Fruit fly (Drosophila melanogaster) whole organism, prepupa: Measurements from ENCODE around the gene CG9270.

Experiments
- Blimp-1 ChIP-seq: fragments of 200-800 bp; sonication (Bioruptor generic); optimal IDR thresholded peaks from 3 replicates; lab custom pipeline; 2017; ENCODE audit warnings: missing biosample characterization, missing genetic modification characterization, mild to moderate bottlenecking, moderate library complexity, missing genetic modification reagents
- CG10631 ChIP-seq: fragments of 200-800 bp; sonication (Bioruptor generic); optimal IDR thresholded peaks from 2 replicates; lab custom pipeline; 2016; ENCODE audit warnings: missing biosample characterization, missing genetic modification characterization
- CG10669 ChIP-seq: fragments of 200-800 bp; sonication (Bioruptor generic); optimal IDR thresholded peaks from 3 replicates; lab custom pipeline; 2018; ENCODE audit warnings: missing biosample characterization, mild to moderate bottlenecking, missing genetic modification characterization, moderate library complexity
- CG11762 ChIP-seq: fragments of 200-800 bp; sonication (Bioruptor generic); optimal IDR thresholded peaks from 3 replicates; lab custom pipeline; 2016; ENCODE audit warnings: missing biosample characterization, missing genetic modification characterization; ENCODE audit not compliant: insufficient read depth
- CG11902 ChIP-seq: fragments of 200-800 bp; sonication (Bioruptor generic); optimal IDR thresholded peaks from 3 replicates; lab custom pipeline; 2016; ENCODE audit warnings: missing biosample characterization, missing genetic modification characterization
- CG15336 ChIP-seq: fragments of 200-800 bp; sonication (Bioruptor generic); IDR thresholded peaks from 2 replicates; pipeline ENCODE4 v1.3.6; 2022; ENCODE audit warnings: missing biosample characterization, missing genetic modification characterization
- CG1621 ChIP-seq: fragments of 200-800 bp; sonication (Bioruptor generic); optimal IDR thresholded peaks from 3 replicates; lab custom pipeline; 2018; ENCODE audit warnings: missing biosample characterization, mild to moderate bottlenecking, missing genetic modification characterization
- CG16779 ChIP-seq: fragments of 200-800 bp; sonication (Bioruptor generic); optimal IDR thresholded peaks from 3 replicates; lab custom pipeline; 2017; ENCODE audit warnings: missing biosample characterization, mild to moderate bottlenecking, missing genetic modification characterization
- CG3032 ChIP-seq: fragments of 200-800 bp; optimal IDR thresholded peaks from 2 replicates; lab custom pipeline; 2019; ENCODE audit warnings: missing biosample characterization, mild to moderate bottlenecking, missing genetic modification characterization, moderate library complexity
- CG31627 ChIP-seq: fragments of 200-800 bp; sonication (Bioruptor generic); optimal IDR thresholded peaks from 3 replicates; lab custom pipeline; 2016; ENCODE audit warnings: missing biosample characterization, missing genetic modification characterization
- CG32006 ChIP-seq: fragments of 200-800 bp; sonication (Bioruptor generic); optimal IDR thresholded peaks from 3 replicates; lab custom pipeline; 2017; ENCODE audit warnings: missing biosample characterization, mild to moderate bottlenecking, missing genetic modification characterization
- CG34406 ChIP-seq: fragments of 200-800 bp; sonication (Bioruptor generic); optimal IDR thresholded peaks from 3 replicates; lab custom pipeline; 2016; ENCODE audit warnings: missing biosample characterization, missing genetic modification characterization
- CG3919 ChIP-seq: fragments of 200-800 bp; sonication (Bioruptor generic); optimal IDR thresholded peaks from 3 replicates; lab custom pipeline; 2016; ENCODE audit warnings: missing biosample characterization, missing genetic modification characterization
- CG6163 ChIP-seq: fragments of 200-800 bp; sonication (Bioruptor generic); IDR thresholded peaks from 3 replicates; pipeline ENCODE4 v1.3.6; 2022; ENCODE audit warnings: missing biosample characterization, missing genetic modification characterization
- CG6808 ChIP-seq: fragments of 200-800 bp; sonication (Bioruptor generic); optimal IDR thresholded peaks from 3 replicates; lab custom pipeline; 2017; ENCODE audit warnings: missing biosample characterization, missing genetic modification characterization, mild to moderate bottlenecking, moderate library complexity, missing genetic modification reagents
- CG7368 ChIP-seq: fragments of 200-800 bp; sonication (Bioruptor generic); optimal IDR thresholded peaks from 3 replicates; lab custom pipeline; 2016; ENCODE audit warnings: missing biosample characterization, missing genetic modification characterization
- CG8319 ChIP-seq: fragments of 200-800 bp; sonication (Bioruptor generic); optimal IDR thresholded peaks from 3 replicates; lab custom pipeline; 2016; ENCODE audit warnings: missing biosample characterization, missing genetic modification characterization
- Eip75B ChIP-seq: fragments of 200-800 bp; sonication (Bioruptor generic); optimal IDR thresholded peaks from 3 replicates; lab custom pipeline; 2016; ENCODE audit warnings: missing biosample characterization, missing genetic modification characterization
- Eip78C ChIP-seq: fragments of 200-800 bp; sonication (Bioruptor generic); peaks from one replicate; lab custom pipeline; 2016; ENCODE audit warnings: missing biosample characterization, missing genetic modification characterization
- Eip93F ChIP-seq: fragments of 200-800 bp; sonication (Bioruptor generic); optimal IDR thresholded peaks from 2 replicates; lab custom pipeline; 2016; ENCODE audit warnings: missing biosample characterization, mild to moderate bottlenecking, missing genetic modification characterization
- Ets21C ChIP-seq: fragments of 200-800 bp; sonication (Bioruptor generic); optimal IDR thresholded peaks from 3 replicates; lab custom pipeline; 2016; ENCODE audit warnings: missing biosample characterization, missing genetic modification characterization
- Ets96B ChIP-seq: fragments of 200-800 bp; optimal IDR thresholded peaks from 2 replicates; lab custom pipeline; 2019; ENCODE audit warnings: missing biosample characterization, mild to moderate bottlenecking, missing genetic modification characterization, moderate library complexity
- Gug ChIP-seq: fragments of 200-800 bp; sonication (Bioruptor generic); IDR thresholded peaks from 2 replicates; pipeline ENCODE4 v1.3.6; 2022; ENCODE audit warnings: missing biosample characterization, missing genetic modification characterization
- Hr38 ChIP-seq: sonication (Bioruptor generic); optimal IDR thresholded peaks from 2 replicates; lab custom pipeline; 2016; ENCODE audit warnings: missing biosample characterization, missing genetic modification characterization
- Hr39 ChIP-seq: fragments of 200-800 bp; sonication (Bioruptor generic); optimal IDR thresholded peaks from 2 replicates; lab custom pipeline; 2016; ENCODE audit warnings: missing biosample characterization, missing genetic modification characterization
- Hr4 ChIP-seq: fragments of 200-800 bp; sonication (Bioruptor generic); optimal IDR thresholded peaks from 3 replicates; lab custom pipeline; 2016; ENCODE audit warnings: missing biosample characterization, missing genetic modification characterization
- Lpt ChIP-seq: fragments of 200-800 bp; sonication (Bioruptor generic); optimal IDR thresholded peaks from 3 replicates; lab custom pipeline; 2016; ENCODE audit warnings: missing biosample characterization, missing genetic modification characterization
- Met ChIP-seq: fragments of 200-800 bp; sonication (Bioruptor generic); optimal IDR thresholded peaks from 3 replicates; lab custom pipeline; 2016; ENCODE audit warnings: missing biosample characterization, missing genetic modification characterization
- OdsH ChIP-seq: fragments of 200-800 bp; sonication (Bioruptor generic); optimal IDR thresholded peaks from 3 replicates; lab custom pipeline; 2016; ENCODE audit warnings: missing biosample characterization, missing genetic modification characterization
- Sox102F ChIP-seq: fragments of 200-800 bp; sonication (Bioruptor generic); optimal IDR thresholded peaks from 2 replicates; lab custom pipeline; 2016; ENCODE audit warnings: missing biosample characterization, mild to moderate bottlenecking, missing genetic modification characterization
- Sox14 ChIP-seq: fragments of 200-800 bp; sonication (Bioruptor generic); optimal IDR thresholded peaks from 3 replicates; lab custom pipeline; 2016; ENCODE audit warnings: missing biosample characterization, missing genetic modification characterization
- Sox15 ChIP-seq: fragments of 200-800 bp; sonication (Bioruptor generic); optimal IDR thresholded peaks from 3 replicates; lab custom pipeline; 2016; ENCODE audit warnings: missing biosample characterization, missing genetic modification characterization
- achi ChIP-seq: fragments of 200-800 bp; sonication (Bioruptor generic); optimal IDR thresholded peaks from 3 replicates; lab custom pipeline; 2016; ENCODE audit warnings: missing biosample characterization, missing genetic modification characterization
- cyc ChIP-seq: fragments of 200-800 bp; sonication (Bioruptor generic); optimal IDR thresholded peaks from 3 replicates; lab custom pipeline; 2016; ENCODE audit warnings: missing biosample characterization, missing genetic modification characterization
- dsx ChIP-seq: fragments of 200-800 bp; optimal IDR thresholded peaks from 3 replicates; lab custom pipeline; 2019; ENCODE audit warnings: missing biosample characterization, mild to moderate bottlenecking, missing genetic modification characterization, moderate library complexity; ENCODE audit not compliant: poor library complexity, severe bottlenecking
- eg ChIP-seq: fragments of 200-800 bp; sonication (Bioruptor generic); IDR thresholded peaks from 3 replicates; pipeline ENCODE4 v1.3.6; 2022; ENCODE audit warnings: missing biosample characterization, missing genetic modification characterization
- fd59A ChIP-seq: fragments of 200-800 bp; sonication (Bioruptor generic); optimal IDR thresholded peaks from 2 replicates; lab custom pipeline; 2017; ENCODE audit warnings: missing biosample characterization, mild to moderate bottlenecking, missing genetic modification characterization, missing genetic modification reagents
- fkh ChIP-seq: fragments of 200-800 bp; sonication (Bioruptor generic); optimal IDR thresholded peaks from 3 replicates; lab custom pipeline; 2017; ENCODE audit warnings: missing biosample characterization, mild to moderate bottlenecking, missing genetic modification characterization, moderate library complexity
- lz ChIP-seq: fragments of 200-800 bp; sonication (Bioruptor generic); optimal IDR thresholded peaks from 3 replicates; lab custom pipeline; 2016; ENCODE audit warnings: missing biosample characterization, missing genetic modification characterization
- net ChIP-seq: fragments of 200-800 bp; sonication (Bioruptor generic); optimal IDR thresholded peaks from 3 replicates; lab custom pipeline; 2016; ENCODE audit warnings: missing biosample characterization, missing genetic modification characterization
- pdm3 ChIP-seq: fragments of 200-800 bp; sonication (Bioruptor generic); optimal IDR thresholded peaks from 3 replicates; lab custom pipeline; 2016; ENCODE audit warnings: missing biosample characterization, missing genetic modification characterization
- salr ChIP-seq, 2 experiments: fragments of 200-800 bp; sonication (Bioruptor generic); optimal IDR thresholded peaks; 3 replicates each; lab custom pipeline; 2016 to 2018; ENCODE audit warnings: missing biosample characterization in 2 of 2, missing genetic modification characterization in 2 of 2, mild to moderate bottlenecking in 1 of 2
- svp ChIP-seq: fragments of 200-800 bp; sonication (Bioruptor generic); peaks from one replicate; lab custom pipeline; 2016; ENCODE audit warnings: missing biosample characterization, missing genetic modification characterization
- topi ChIP-seq: fragments of 200-800 bp; sonication (Bioruptor generic); optimal IDR thresholded peaks from 3 replicates; lab custom pipeline; 2016; ENCODE audit warnings: missing biosample characterization, missing genetic modification characterization
- vri ChIP-seq: fragments of 200-800 bp; sonication (Bioruptor generic); optimal IDR thresholded peaks from 3 replicates; lab custom pipeline; 2016; ENCODE audit warnings: missing biosample characterization, mild to moderate bottlenecking, missing genetic modification characterization

The CG9270 gene

DNA sequence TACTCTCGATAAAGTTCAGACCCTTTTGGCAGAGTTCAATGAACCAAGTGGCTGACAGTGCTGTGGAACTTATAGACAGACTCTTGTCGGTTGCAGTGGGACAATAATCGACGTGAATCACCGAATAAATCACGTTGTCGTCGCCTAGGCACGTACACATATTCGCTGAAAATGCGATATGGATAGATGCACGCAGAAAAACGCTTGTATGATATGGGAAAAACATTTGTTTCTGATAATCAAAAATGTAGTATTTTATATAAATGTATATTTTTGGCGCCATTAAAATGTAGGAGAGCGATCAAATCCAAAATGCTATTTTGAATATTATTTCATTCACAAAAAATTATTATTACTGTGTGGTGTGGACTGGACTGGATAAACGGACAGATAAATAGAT lies 18.7 kb downstream of the CG9270 start (continued):
- TF ChIP-seq Sox15 (GFP tag; lab: Kevin White, UChicago): no peak
- TF ChIP-seq CG34406 (GFP tag; lab: Kevin White, UChicago): peak; percentile 54
- peak; percentile 59 for TF ChIP-seq dsx
- TF ChIP-seq Sox102F (GFP tag; lab: Kevin White, UChicago): peak; percentile 43
- TF ChIP-seq CG10669 (GFP tag; lab: Kevin White, UChicago): peak; percentile 69
- TF ChIP-seq CG11762 (GFP tag; lab: Kevin White, UChicago): peak; percentile 20
- TF ChIP-seq eg (GFP tag; lab: Robert Waterston, UW): peak; percentile 88

DNA sequence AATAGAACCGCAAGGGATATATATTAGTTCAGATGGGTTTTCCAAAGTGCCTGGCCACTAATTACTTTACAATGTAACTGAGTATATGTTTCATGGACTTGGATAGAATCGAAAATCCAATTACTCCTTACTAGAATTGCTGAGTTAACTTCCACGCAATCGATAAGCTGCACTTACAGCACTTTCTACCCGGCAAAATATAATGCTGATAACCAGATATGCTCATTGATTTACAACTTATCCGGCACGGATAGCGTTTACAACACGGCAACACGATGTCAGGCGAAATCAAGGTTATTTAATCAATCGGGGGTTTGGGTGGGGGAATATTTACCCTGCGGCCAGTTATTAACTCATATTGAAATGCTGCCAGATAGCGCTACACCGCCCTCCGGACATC lies 20.4 kb downstream of the CG9270 start:
- no peak for TF ChIP-seq CG32006 (GFP tag; lab: Kevin White, UChicago)
- no peak for TF ChIP-seq CG6808 (GFP tag; lab: Kevin White, UChicago)
- TF ChIP-seq CG16779 (tag; lab: Kevin White, UChicago): no peak
- TF ChIP-seq CG6163: no peak
- TF ChIP-seq vri (GFP tag; lab: Kevin White, UChicago): peak; percentile 46
- TF ChIP-seq Ets96B (tag; lab: Kevin White, UChicago): no peak
- no peak for TF ChIP-seq cyc
- no peak for TF ChIP-seq Blimp-1 (GFP tag; lab: Kevin White, UChicago)
- no peak for TF ChIP-seq Hr4 (GFP tag; lab: Kevin White, UChicago)
- no peak for TF ChIP-seq Hr39 (GFP tag; lab: Kevin White, UChicago)
- TF ChIP-seq CG31627 (GFP tag; lab: Kevin White, UChicago): no peak
- TF ChIP-seq pdm3 (GFP tag; lab: Kevin White, UChicago): no peak
- peak; percentile 5 for TF ChIP-seq CG3032 (tag; lab: Kevin White, UChicago)
- TF ChIP-seq fkh (GFP tag; lab: Kevin White, UChicago): no peak
- TF ChIP-seq, all 60 proteins: peak for 2

DNA sequence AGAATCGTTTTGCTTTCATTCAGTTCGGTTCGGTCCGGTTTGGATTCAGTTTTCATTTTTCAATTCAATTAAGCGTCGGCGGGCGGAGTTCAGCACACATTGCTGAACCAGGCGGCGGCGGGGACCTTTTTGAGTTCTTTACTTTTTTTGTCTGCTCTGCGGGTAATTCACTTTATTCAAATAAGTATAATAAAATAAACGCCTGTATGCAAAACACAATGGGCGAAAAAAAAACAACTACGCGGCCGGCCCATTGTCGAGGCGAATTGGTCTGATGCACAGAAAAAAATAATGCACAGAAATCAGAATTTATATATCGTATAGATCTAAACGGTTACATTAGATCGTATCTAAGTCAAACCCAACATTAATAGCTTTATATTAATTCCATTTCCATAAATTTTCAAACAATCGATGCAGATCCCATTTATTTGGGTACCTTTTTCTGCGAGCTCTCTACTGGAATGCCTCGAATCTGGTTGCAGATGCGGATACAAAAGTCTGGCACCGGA lies 21.1 kb downstream of the CG9270 start:
- TF ChIP-seq Gug (no peak), CG11902 (peak; percentile 45), CG10631 (GFP tag; lab: Kevin White, UChicago) (peak; percentile 54), CG10669 (GFP tag; lab: Kevin White, UChicago) (peak; percentile 65), CG16779 (tag; lab: Kevin White, UChicago) (peak; percentile 8), lz (GFP tag; lab: Kevin White, UChicago) (peak; percentile 65), CG6808 (GFP tag; lab: Kevin White, UChicago) (peak; percentile 81), fkh (GFP tag; lab: Kevin White, UChicago) (no peak), CG6163 (peak; percentile 63), CG15336 (peak; percentile 55), Met (peak; percentile 78), eg (GFP tag; lab: Robert Waterston, UW) (peak; percentile 64; the same call in 2 of the 3 replicates), CG8319 (GFP tag; lab: Kevin White, UChicago) (peak; percentile 77), achi (GFP tag; lab: Kevin White, UChicago) (peak; percentile 58), Ets21C (peak; percentile 48), salr (GFP tag; optimal IDR thresholded peaks at IDR 0.05; lab: Kevin White, UChicago) (peak in 1 of 2 experiments; percentile 44), pdm3 (GFP tag; lab: Kevin White, UChicago) (peak; percentile 65), topi (GFP tag; lab: Kevin White, UChicago) (peak; percentile 70), Lpt (GFP tag; lab: Kevin White, UChicago) (peak; percentile 27), CG3032 (tag; lab: Kevin White, UChicago) (peak; percentile 61), Hr4 (GFP tag; lab: Kevin White, UChicago) (peak; percentile 53), Eip75B (GFP tag; lab: Kevin White, UChicago) (peak; percentile 77), CG34406 (GFP tag; lab: Kevin White, UChicago) (peak; percentile 76), OdsH (GFP tag; lab: Kevin White, UChicago) (peak; percentile 66), Blimp-1 (GFP tag; lab: Kevin White, UChicago) (peak; percentile 68), CG31627 (GFP tag; lab: Kevin White, UChicago) (peak; percentile 59), CG3919 (GFP tag; lab: Kevin White, UChicago) (peak; percentile 64), svp (GFP tag; lab: Kevin White, UChicago) (peak; percentile 85), CG11762 (GFP tag; lab: Kevin White, UChicago) (peak; percentile 73), CG1621 (peak; percentile 38), net (GFP tag; lab: Kevin White, UChicago) (peak; percentile 70), Hr38 (GFP tag; lab: Kevin White, UChicago) (no peak), fd59A (peak; percentile 33), Hr39 (GFP tag; lab: Kevin White, UChicago) (peak; percentile 49), CG7368 (GFP tag; lab: Kevin White, UChicago) (peak; percentile 71), Eip93F (GFP tag; lab: Kevin White, UChicago) (no peak), Eip78C (peak; percentile 91), Sox14 (GFP tag; lab: Kevin White, UChicago) (peak; percentile 70)
